Worm (Caenorhabditis elegans): Measurements from ENCODE around the gene phf-14.
A peak's percentile ranks its signal among the peaks of the same experiment; 100 is the strongest.

phf-14 gene

ce11 chrV:17921423-17921822, 50.2 kb downstream of the phf-14 start, which contains the start of gene E01B7.2:
Gene E01B7.2 (plus strand): TSS chrV:17921772.
- TF ChIP-seq sdz-12 (GFP tag; optimal IDR thresholded peaks at IDR 0.05) (no peak), dpl-1 (GFP tag; optimal IDR thresholded peaks at IDR 0.05) (peak; percentile 97), fkh-10 (GFP tag; optimal IDR thresholded peaks at IDR 0.05) (peak; percentile 15), nhr-42 (GFP tag; IDR thresholded peaks at IDR 0.05) (0 out of 2 replicates have a peak, but pooled peaks have one; percentile 6), unc-62 (GFP tag; optimal IDR thresholded peaks at IDR 0.05 in 1 of 2) (peak in 1 of 2 experiments; percentile 76), unc-62 (tag; optimal IDR thresholded peaks at IDR 0.05) (no peak), snpc-1.2 (GFP tag; IDR thresholded peaks at IDR 0.05) (no peak), nhr-25 (tag; optimal IDR thresholded peaks at IDR 0.05; ENCODE audit: borderline replicate concordance, insufficient read depth) (no peak), dmd-9 (GFP tag; IDR thresholded peaks at IDR 0.05) (no peak), duxl-1 (tag; optimal IDR thresholded peaks at IDR 0.05; ENCODE audit: poor library complexity) (peak; percentile 67), mes-2 (tag; optimal IDR thresholded peaks at IDR 0.05; ENCODE audit: poor library complexity, severe bottlenecking) (peak; percentile 84), nhr-28 (tag; optimal IDR thresholded peaks at IDR 0.05) (peak; percentile 27), nhr-6 (tag; optimal IDR thresholded peaks at IDR 0.05) (peak; percentile 42), hmg-1.1 (GFP tag; IDR thresholded peaks at IDR 0.05) (0 out of 2 replicates have a peak, but pooled peaks have one; percentile 22), rbr-2 (tag; optimal IDR thresholded peaks at IDR 0.05) (peak; percentile 20), dve-1 (tag; optimal IDR thresholded peaks at IDR 0.05; ENCODE audit: insufficient read depth) (peak; percentile 78), lin-38 (GFP tag; IDR thresholded peaks at IDR 0.05) (peak; percentile 98), hlh-11 (tag; optimal IDR thresholded peaks at IDR 0.05) (peak; percentile 24), daf-16 (GFP tag; optimal IDR thresholded peaks at IDR 0.05) (no peak), daf-16 (tag; optimal IDR thresholded peaks at IDR 0.05) (peak; percentile 4), hlh-30 (tag; optimal IDR thresholded peaks at IDR 0.05; ENCODE audit: insufficient read depth) (peak; percentile 60), daf-8 (GFP tag; IDR thresholded peaks at IDR 0.05) (no peak), F49E8.2 (tag; optimal IDR thresholded peaks at IDR 0.05; ENCODE audit: borderline replicate concordance) (no peak), snpc-4 (tag; optimal IDR thresholded peaks at IDR 0.05) (no peak), lsy-2 (tag; optimal IDR thresholded peaks at IDR 0.05) (peak in 1 of 2 experiments; percentile 88), zag-1 (tag; optimal IDR thresholded peaks at IDR 0.05) (peak; percentile 6), zip-2 (tag; optimal IDR thresholded peaks at IDR 0.05) (no peak), mep-1 (tag; optimal IDR thresholded peaks at IDR 0.05) (peak; percentile 61), lin-13 (GFP tag; optimal IDR thresholded peaks at IDR 0.05) (peak; percentile 59), nhr-11 (tag; optimal IDR thresholded peaks at IDR 0.05) (peak; percentile 22)

DNA sequence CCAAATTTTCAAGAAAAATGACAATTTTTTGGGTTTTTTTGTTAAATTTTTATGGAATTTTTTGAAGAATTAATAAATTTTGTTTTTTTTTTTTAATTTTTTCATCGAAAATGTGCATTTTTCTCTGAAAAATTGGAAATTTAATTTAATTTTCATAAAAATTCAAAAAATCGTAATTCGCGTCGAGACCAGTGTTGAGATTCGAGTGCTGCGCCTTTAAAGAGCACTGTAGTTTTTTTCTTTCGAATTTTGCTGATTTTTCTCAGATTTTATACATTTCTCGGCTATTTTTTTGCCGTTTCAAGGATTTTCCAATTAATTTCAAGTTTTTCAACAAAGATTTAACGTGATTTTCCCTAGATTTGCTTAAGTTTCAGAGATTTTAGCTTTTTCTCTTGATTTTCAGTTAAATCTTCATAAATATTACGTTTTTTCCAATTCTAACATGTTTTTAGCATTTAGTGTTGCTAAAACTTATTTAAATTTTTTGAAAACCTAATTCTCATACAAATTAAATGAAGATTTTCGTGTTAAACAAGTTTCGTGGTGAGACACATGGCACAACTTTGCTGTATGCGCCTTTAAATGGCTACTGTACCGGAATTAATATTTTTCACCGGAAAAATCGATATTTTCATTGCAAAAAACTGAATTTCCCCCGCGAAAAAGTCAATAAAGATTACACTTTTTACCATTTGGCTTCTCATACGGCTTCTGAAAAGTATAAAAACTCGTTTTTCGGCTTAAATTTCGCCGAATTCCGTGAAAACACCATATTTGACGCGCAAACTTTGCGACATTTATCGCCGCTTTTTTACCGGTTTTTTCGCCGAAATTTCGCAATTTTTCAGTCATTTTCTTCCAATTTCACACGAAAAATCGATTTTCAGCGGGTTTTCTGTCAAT, 53.2 kb downstream of the phf-14 start, which contains the start of gene usp-50:
TSS of gene usp-50 (plus strand) at position 822 of the 906 bp plus-strand sequence.
- peak; percentile 25; the same call in 1 of the 2 replicates for TF ChIP-seq lin-38 (GFP tag; IDR thresholded peaks at IDR 0.05)

ce11 chrV:17928128-17928527, 56.9 kb downstream of the phf-14 start:
- peak; percentile 81 for TF ChIP-seq aha-1 (tag)
- peak; percentile 89 for TF ChIP-seq set-16 (GFP tag; IDR thresholded peaks at IDR 0.05)
- TF ChIP-seq lim-7 (GFP tag; IDR thresholded peaks at IDR 0.05), result no peak

Data from whole organism, L4 larva.